Worm (Caenorhabditis elegans) whole organism, young adult: Measurements from ENCODE around the gene igcm-4.
A peak's percentile ranks its signal among the peaks of the same experiment; 100 is the strongest.

Experiments used
- B0019.2 ChIP-seq: fragments of 200-800 bp; sonication (Bioruptor generic); conservative IDR thresholded peaks from 2 replicates; pipeline ENCODE4 v1.3.6; 2022; ENCODE audit warnings: missing genetic modification reagents, missing genetic modification characterization, missing compliant biosample characterization
- C17E4.6 ChIP-seq: fragments of 200-800 bp; sonication (Bioruptor generic); IDR thresholded peaks from 2 replicates; pipeline ENCODE4 v1.3.6; 2022; ENCODE audit warnings: missing genetic modification reagents, missing genetic modification characterization, missing compliant biosample characterization
- F22D6.2 ChIP-seq: sonication (generic microtip); optimal IDR thresholded peaks from 2 replicates; lab custom pipeline; 2016; ENCODE audit warnings: mild to moderate bottlenecking, missing genetic modification characterization, missing compliant biosample characterization
- F23B12.7 ChIP-seq: sonication (generic microtip); optimal IDR thresholded peaks from 2 replicates; lab custom pipeline; 2017; ENCODE audit warnings: missing genetic modification characterization, mild to moderate bottlenecking, missing compliant biosample characterization, antibody characterized with exemption, moderate library complexity; ENCODE audit not compliant: insufficient read depth
- F37B4.10 ChIP-seq: fragments of 200-800 bp; sonication (Bioruptor generic); IDR thresholded peaks from 2 replicates; pipeline ENCODE4 v1.3.6; 2022; ENCODE audit warnings: missing genetic modification characterization, missing compliant biosample characterization
- F55B11.4 ChIP-seq: sonication (generic microtip); optimal IDR thresholded peaks from 2 replicates; lab custom pipeline; 2016; ENCODE audit warnings: missing compliant biosample characterization, missing genetic modification characterization, borderline replicate concordance; ENCODE audit not compliant: insufficient read depth
- F57A8.1 ChIP-seq: fragments of 200-800 bp; sonication (Bioruptor generic); optimal IDR thresholded peaks from 2 replicates; lab custom pipeline; 2018; ENCODE audit warnings: mild to moderate bottlenecking, missing genetic modification characterization, moderate library complexity, missing compliant biosample characterization
- F57C9.4 ChIP-seq: sonication (generic microtip); optimal IDR thresholded peaks from 2 replicates; lab custom pipeline; 2017; ENCODE audit warnings: mild to moderate bottlenecking, missing genetic modification characterization, missing compliant biosample characterization
- T26A5.8 ChIP-seq: sonication (generic microtip); optimal IDR thresholded peaks from 2 replicates; lab custom pipeline; 2016; ENCODE audit warnings: missing genetic modification characterization, missing compliant biosample characterization
- Y56A3A.18 ChIP-seq: fragments of 200-800 bp; sonication (Bioruptor generic); IDR thresholded peaks from 2 replicates; pipeline ENCODE4 v1.3.6; 2022; ENCODE audit warnings: missing genetic modification reagents, missing genetic modification characterization, missing compliant biosample characterization
- aptf-3 ChIP-seq: fragments of 200-800 bp; sonication (Bioruptor generic); IDR thresholded peaks from 2 replicates; pipeline ENCODE4 v1.3.6; 2022; ENCODE audit warnings: missing genetic modification characterization, missing compliant biosample characterization
- atf-7 ChIP-seq: sonication (generic microtip); optimal IDR thresholded peaks from 2 replicates; lab custom pipeline; 2017; ENCODE audit warnings: mild to moderate bottlenecking, missing genetic modification characterization, missing compliant biosample characterization
- athp-1 ChIP-seq: sonication (generic microtip); optimal IDR thresholded peaks from 2 replicates; lab custom pipeline; 2017; ENCODE audit warnings: mild to moderate bottlenecking, missing genetic modification characterization, missing compliant biosample characterization
- attf-3 ChIP-seq: fragments of 200-800 bp; sonication (Bioruptor generic); conservative IDR thresholded peaks from 2 replicates; pipeline ENCODE4 v1.3.6; 2022; ENCODE audit warnings: missing genetic modification reagents, missing genetic modification characterization, missing compliant biosample characterization
- cebp-1 ChIP-seq, 2 experiments: fragments of 200-800 bp in 1 of 2; sonication (Bioruptor generic) in 1 of 2; sonication (generic microtip) in 1 of 2; IDR thresholded peaks in 1 of 2; optimal IDR thresholded peaks in 1 of 2; 2 replicates each; pipeline versions ENCODE4 v1.3.6 to Lab custom; 2017 to 2022; ENCODE audit warnings: missing compliant biosample characterization in 2 of 2, missing genetic modification characterization in 2 of 2, mild to moderate bottlenecking in 1 of 2, missing genetic modification reagents in 1 of 2, moderate library complexity in 1 of 2
- ceh-27 ChIP-seq: fragments of 200-800 bp; sonication (Bioruptor generic); optimal IDR thresholded peaks from 2 replicates; lab custom pipeline; 2018; ENCODE audit warnings: mild to moderate bottlenecking, missing genetic modification characterization, moderate library complexity, missing compliant biosample characterization
- ceh-58 ChIP-seq: fragments of 200-800 bp; sonication (Bioruptor generic); IDR thresholded peaks from 2 replicates; pipeline ENCODE4 v1.3.6; 2022; ENCODE audit warnings: missing genetic modification characterization, missing compliant biosample characterization
- ceh-79 ChIP-seq: sonication (generic microtip); optimal IDR thresholded peaks from 2 replicates; lab custom pipeline; 2017; ENCODE audit warnings: mild to moderate bottlenecking, missing genetic modification characterization, missing compliant biosample characterization
- ceh-91 ChIP-seq: fragments of 200-800 bp; sonication (Bioruptor generic); IDR thresholded peaks from 2 replicates; pipeline ENCODE4 v1.3.6; 2022; ENCODE audit warnings: missing genetic modification reagents, missing genetic modification characterization, missing compliant biosample characterization
- efl-1 ChIP-seq: fragments of 150-350 bp; optimal IDR thresholded peaks from 2 replicates; lab custom pipeline; 2014; ENCODE audit warnings: missing biosample characterization, missing genetic modification reagents, missing genetic modification characterization
- egl-44 ChIP-seq: fragments of 200-800 bp; sonication (Bioruptor generic); IDR thresholded peaks from 2 replicates; pipeline ENCODE4 v1.3.6; 2022; ENCODE audit warnings: missing genetic modification reagents, missing genetic modification characterization, missing compliant biosample characterization
- egrh-3 ChIP-seq: fragments of 200-800 bp; sonication (Bioruptor generic); IDR thresholded peaks from 2 replicates; pipeline ENCODE4 v1.3.6; 2022; ENCODE audit warnings: missing genetic modification reagents, missing genetic modification characterization, missing compliant biosample characterization
- fkh-3 ChIP-seq: sonication (generic microtip); optimal IDR thresholded peaks from 2 replicates; lab custom pipeline; 2016; ENCODE audit warnings: mild to moderate bottlenecking, missing genetic modification characterization, missing compliant biosample characterization
- hlh-12 ChIP-seq: sonication (generic microtip); optimal IDR thresholded peaks from 2 replicates; lab custom pipeline; 2016; ENCODE audit warnings: missing genetic modification characterization, missing compliant biosample characterization
- hmg-20 ChIP-seq: fragments of 200-800 bp; sonication (Bioruptor generic); IDR thresholded peaks from 2 replicates; pipeline ENCODE4 v1.3.6; 2022; ENCODE audit warnings: missing genetic modification reagents, missing genetic modification characterization, missing compliant biosample characterization
- let-526 ChIP-seq: fragments of 200-800 bp; sonication (Bioruptor generic); IDR thresholded peaks from 2 replicates; pipeline ENCODE4 v1.3.6; 2022; ENCODE audit warnings: missing genetic modification reagents, missing genetic modification characterization, missing compliant biosample characterization
- let-607 ChIP-seq, 2 experiments: fragments of 200-800 bp in 1 of 2; sonication (Bioruptor generic) in 1 of 2; sonication (generic microtip) in 1 of 2; optimal IDR thresholded peaks; 2 replicates each; lab custom pipeline; 2016 to 2018; ENCODE audit warnings: mild to moderate bottlenecking in 2 of 2, missing compliant biosample characterization in 2 of 2, missing genetic modification characterization in 2 of 2, moderate library complexity in 2 of 2, missing genotype in 1 of 2
- lin-54 ChIP-seq: fragments of 200-800 bp; sonication (Bioruptor generic); optimal IDR thresholded peaks from 2 replicates; lab custom pipeline; 2018; ENCODE audit warnings: mild to moderate bottlenecking, missing genetic modification characterization, missing compliant biosample characterization
- lir-1 ChIP-seq: fragments of 200-800 bp; sonication (Bioruptor generic); conservative IDR thresholded peaks from 2 replicates; pipeline ENCODE4 v1.3.6; 2022; ENCODE audit warnings: missing genetic modification reagents, missing genetic modification characterization, missing compliant biosample characterization
- lsy-27 ChIP-seq: sonication (generic microtip); optimal IDR thresholded peaks from 2 replicates; lab custom pipeline; 2017; ENCODE audit warnings: missing genetic modification characterization, mild to moderate bottlenecking, missing compliant biosample characterization, antibody characterized with exemption, missing genotype, borderline replicate concordance; ENCODE audit not compliant: insufficient read depth
- madf-6 ChIP-seq: fragments of 200-800 bp; sonication (Bioruptor generic); IDR thresholded peaks from 2 replicates; pipeline ENCODE4 v1.3.6; 2022; ENCODE audit warnings: missing genetic modification reagents, missing genetic modification characterization, missing compliant biosample characterization
- madf-8 ChIP-seq: fragments of 200-800 bp; sonication (Bioruptor generic); conservative IDR thresholded peaks from 2 replicates; pipeline ENCODE4 v1.3.6; 2022; ENCODE audit warnings: missing genetic modification reagents, missing genetic modification characterization, missing compliant biosample characterization
- mcd-1 ChIP-seq: fragments of 200-800 bp; sonication (Bioruptor generic); IDR thresholded peaks from 2 replicates; pipeline ENCODE4 v1.3.6; 2022; ENCODE audit warnings: missing genetic modification reagents, missing genetic modification characterization, missing compliant biosample characterization
- nfya-2 ChIP-seq: fragments of 200-800 bp; sonication (Bioruptor generic); IDR thresholded peaks from 2 replicates; pipeline ENCODE4 v1.3.6; 2022; ENCODE audit warnings: missing genetic modification reagents, missing genetic modification characterization, missing compliant biosample characterization
- nfyb-1 ChIP-seq: fragments of 200-800 bp; sonication (Bioruptor generic); IDR thresholded peaks from 2 replicates; pipeline ENCODE4 v1.3.6; 2022; ENCODE audit warnings: missing genetic modification reagents, missing genetic modification characterization, missing compliant biosample characterization
- nhr-27 ChIP-seq: fragments of 200-800 bp; sonication (Bioruptor generic); optimal IDR thresholded peaks from 2 replicates; lab custom pipeline; 2018; ENCODE audit warnings: mild to moderate bottlenecking, missing genetic modification characterization, moderate library complexity, missing compliant biosample characterization
- nhr-80 ChIP-seq: sonication (generic microtip); optimal IDR thresholded peaks from 2 replicates; lab custom pipeline; 2016; ENCODE audit warnings: missing genetic modification characterization, missing compliant biosample characterization
- pha-4 ChIP-seq: fragments of 150-350 bp; sonication (generic microtip); optimal IDR thresholded peaks from 2 replicates; lab custom pipeline; 2014; ENCODE audit warnings: missing biosample characterization, missing genetic modification reagents, missing genetic modification characterization
- rec-8 ChIP-seq, 2 experiments: sonication (generic microtip); optimal IDR thresholded peaks; 2 replicates each; lab custom pipeline; 2016; ENCODE audit warnings: mild to moderate bottlenecking in 2 of 2, missing genetic modification characterization in 2 of 2, missing genetic modification reagents in 2 of 2, missing genotype in 2 of 2, missing biosample characterization in 1 of 2, missing compliant biosample characterization in 1 of 2, moderate library complexity in 1 of 2
- sea-2 ChIP-seq: fragments of 200-800 bp; sonication (Bioruptor generic); IDR thresholded peaks from 2 replicates; pipeline ENCODE4 v1.3.6; 2022; ENCODE audit warnings: missing genetic modification characterization, missing compliant biosample characterization
- snpc-4 ChIP-seq, 5 experiments: fragments of 150-350 bp in 1 of 5; sonication (generic microtip) in 4 of 5; optimal IDR thresholded peaks; 2 replicates each; lab custom pipeline; 2014 to 2018; ENCODE audit warnings: missing genetic modification characterization in 5 of 5, missing biosample characterization in 3 of 5, antibody characterized with exemption in 2 of 5, mild to moderate bottlenecking in 2 of 5, missing compliant biosample characterization in 2 of 5, missing genotype in 2 of 5, moderate library complexity in 2 of 5, missing genetic modification reagents in 1 of 5
- tlf-1 ChIP-seq: fragments of 200-800 bp; sonication (Bioruptor generic); optimal IDR thresholded peaks from 2 replicates; lab custom pipeline; 2018; ENCODE audit warnings: mild to moderate bottlenecking, missing genetic modification characterization, missing compliant biosample characterization
- xnd-1 ChIP-seq: sonication (generic microtip); optimal IDR thresholded peaks from 2 replicates; lab custom pipeline; 2016; ENCODE audit warnings: missing genotype, missing genetic modification reagents, missing genetic modification characterization, missing compliant biosample characterization
- zim-3 ChIP-seq: sonication (generic microtip); optimal IDR thresholded peaks from 2 replicates; lab custom pipeline; 2017; ENCODE audit warnings: mild to moderate bottlenecking, missing genetic modification characterization, moderate library complexity, missing compliant biosample characterization
- ztf-18 ChIP-seq: sonication (generic microtip); optimal IDR thresholded peaks from 2 replicates; lab custom pipeline; 2016; ENCODE audit warnings: missing genotype, mild to moderate bottlenecking, missing genetic modification characterization, missing compliant biosample characterization
- ztf-22 ChIP-seq: fragments of 200-800 bp; sonication (Bioruptor generic); optimal IDR thresholded peaks from 2 replicates; lab custom pipeline; 2018; ENCODE audit warnings: mild to moderate bottlenecking, missing genetic modification characterization, moderate library complexity, missing compliant biosample characterization
- ztf-28 ChIP-seq: fragments of 200-800 bp; sonication (Bioruptor generic); IDR thresholded peaks from 2 replicates; pipeline ENCODE4 v1.3.6; 2022; ENCODE audit warnings: missing genetic modification reagents, missing genetic modification characterization, missing compliant biosample characterization
- ztf-3 ChIP-seq: fragments of 200-800 bp; sonication (Bioruptor generic); optimal IDR thresholded peaks from 2 replicates; lab custom pipeline; 2018; ENCODE audit warnings: mild to moderate bottlenecking, missing genetic modification characterization, missing compliant biosample characterization

The igcm-4 gene

DNA sequence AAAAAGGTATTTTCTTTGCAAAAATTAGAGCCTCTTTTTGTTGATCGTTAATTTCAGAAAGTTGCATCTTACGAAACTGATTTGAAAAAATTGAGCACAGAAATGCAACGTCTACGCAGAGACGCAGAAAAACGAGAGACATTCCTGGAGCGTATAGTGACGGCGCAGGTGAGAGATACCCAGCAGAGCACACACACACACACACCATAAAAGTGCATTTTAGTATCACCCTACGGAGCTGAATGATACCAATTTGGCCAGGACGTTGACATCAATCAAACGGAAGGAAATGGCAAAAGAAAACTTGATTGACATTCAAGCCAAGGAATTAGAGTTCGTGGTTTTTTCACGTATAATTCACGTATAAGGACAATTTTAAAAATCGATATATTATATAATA, 31.6 kb downstream of the igcm-4 start:
- TF ChIP-seq C17E4.6 (GFP tag; lab: Robert Waterston, UW) (no peak), pha-4 (tag; lab: Kevin White, UChicago) (peak; percentile 47), zim-3 (tag; lab: Kevin White, UChicago) (no peak), nfyb-1 (GFP tag; lab: Robert Waterston, UW) (no peak), F57C9.4 (tag; lab: Kevin White, UChicago) (no peak), F55B11.4 (tag; lab: Kevin White, UChicago) (no peak), ceh-58 (no peak), attf-3 (no peak), atf-7 (tag; lab: Kevin White, UChicago) (peak; percentile 41), nhr-27 (no peak), egrh-3 (GFP tag; lab: Robert Waterston, UW) (no peak), cebp-1 (GFP tag; IDR thresholded peaks at IDR 0.05; lab: Robert Waterston, UW) (no peak), cebp-1 (tag; optimal IDR thresholded peaks at IDR 0.05; lab: Kevin White, UChicago) (peak; percentile 45), rec-8 (tag; optimal IDR thresholded peaks at IDR 0.05; lab: Kevin White, UChicago) (no peak), efl-1 (GFP tag; lab: Kevin White, UChicago) (no peak), hlh-12 (tag; lab: Kevin White, UChicago) (no peak), ceh-91 (GFP tag; lab: Robert Waterston, UW) (no peak), nfya-2 (GFP tag; lab: Robert Waterston, UW) (no peak), F57A8.1 (GFP tag; lab: Kevin White, UChicago) (no peak), athp-1 (tag; lab: Kevin White, UChicago) (no peak), lin-54 (no peak), ztf-3 (no peak), T26A5.8 (tag; lab: Kevin White, UChicago) (no peak), ztf-28 (GFP tag; lab: Robert Waterston, UW) (no peak), let-526 (GFP tag; lab: Robert Waterston, UW) (no peak), egl-44 (0 out of 2 replicates have a peak, but pooled peaks have one; percentile 16), F22D6.2 (tag; lab: Kevin White, UChicago) (no peak), F37B4.10 (GFP tag; lab: Robert Waterston, UW) (no peak), mcd-1 (GFP tag; lab: Robert Waterston, UW) (no peak), nhr-80 (tag; lab: Kevin White, UChicago) (peak; percentile 96), fkh-3 (tag; lab: Kevin White, UChicago) (no peak), sea-2 (GFP tag; lab: Robert Waterston, UW) (no peak), hmg-20 (no peak), ceh-79 (tag; lab: Kevin White, UChicago) (no peak), madf-6 (no peak), ceh-27 (no peak), madf-8 (GFP tag; lab: Robert Waterston, UW) (no peak), lsy-27 (tag; lab: Kevin White, UChicago) (no peak), ztf-22 (peak; percentile 29), ztf-18 (no peak), B0019.2 (no peak), snpc-4 (GFP tag; optimal IDR thresholded peaks at IDR 0.05; lab: Kevin White, UChicago) (no peak), snpc-4 (tag; optimal IDR thresholded peaks at IDR 0.05; lab: Kevin White, UChicago) (no peak), xnd-1 (tag; lab: Kevin White, UChicago) (no peak), Y56A3A.18 (GFP tag; lab: Robert Waterston, UW) (no peak), let-607 (tag; optimal IDR thresholded peaks at IDR 0.05; lab: Kevin White, UChicago) (peak; percentile 43 to 65), F23B12.7 (no peak), aptf-3 (no peak), lir-1 (GFP tag; lab: Robert Waterston, UW) (no peak), tlf-1 (GFP tag; lab: Kevin White, UChicago) (no peak)
